Worm (Caenorhabditis elegans) whole organism, mixed stage, embryonic: ENCODE data around the gene R02D5.1.

ENCODE experiments used
- M03D4.4 ChIP-seq: sonication (generic microtip); optimal IDR thresholded peaks from 2 replicates; lab custom pipeline; 2017; ENCODE audit warnings: mild to moderate bottlenecking, missing genetic modification characterization, missing compliant biosample characterization
- bed-3 ChIP-seq: fragments of 200-800 bp; sonication (Bioruptor generic); optimal IDR thresholded peaks from 3 replicates; lab custom pipeline; 2018; ENCODE audit warnings: mild to moderate bottlenecking, missing genetic modification characterization, moderate library complexity, missing compliant biosample characterization
- blmp-1 ChIP-seq: fragments of 150-350 bp; optimal IDR thresholded peaks from 2 replicates; lab custom pipeline; 2014; ENCODE audit warnings: missing biosample characterization, missing genetic modification characterization
- ceh-39 ChIP-seq: fragments of 150-350 bp; optimal IDR thresholded peaks from 2 replicates; lab custom pipeline; 2014; ENCODE audit warnings: missing biosample characterization, missing genetic modification characterization
- ceh-83 ChIP-seq: fragments of 200-800 bp; sonication (Bioruptor generic); optimal IDR thresholded peaks from 2 replicates; lab custom pipeline; 2018; ENCODE audit warnings: mild to moderate bottlenecking, missing genetic modification characterization, missing compliant biosample characterization
- ces-1 ChIP-seq: fragments of 150-350 bp; optimal IDR thresholded peaks from 2 replicates; lab custom pipeline; 2014; ENCODE audit warnings: missing biosample characterization, missing genetic modification reagents, missing genetic modification characterization
- cnd-1 ChIP-seq: fragments of 200-800 bp; sonication (Bioruptor generic); optimal IDR thresholded peaks from 2 replicates; lab custom pipeline; 2018; ENCODE audit warnings: mild to moderate bottlenecking, missing genetic modification characterization, missing compliant biosample characterization
- drap-1 ChIP-seq: fragments of 200-800 bp; sonication (Bioruptor generic); optimal IDR thresholded peaks from 3 replicates; lab custom pipeline; 2018; ENCODE audit warnings: mild to moderate bottlenecking, missing genetic modification characterization, missing compliant biosample characterization
- ham-2 ChIP-seq: fragments of 200-800 bp; sonication (Bioruptor generic); optimal IDR thresholded peaks from 2 replicates; lab custom pipeline; 2018; ENCODE audit warnings: mild to moderate bottlenecking, missing genetic modification characterization, missing compliant biosample characterization
- hlh-1 ChIP-seq: fragments of 150-350 bp; optimal IDR thresholded peaks from 2 replicates; lab custom pipeline; 2014; ENCODE audit warnings: missing biosample characterization, missing genetic modification reagents, missing genetic modification characterization
- lin-13 ChIP-seq: fragments of 150-350 bp; optimal IDR thresholded peaks from 2 replicates; lab custom pipeline; 2014; ENCODE audit warnings: missing biosample characterization, missing genetic modification characterization
- lin-32 ChIP-seq: fragments of 200-800 bp; sonication (Bioruptor generic); optimal IDR thresholded peaks from 2 replicates; lab custom pipeline; 2018; ENCODE audit warnings: mild to moderate bottlenecking, missing genetic modification characterization, missing compliant biosample characterization
- lsy-2 ChIP-seq: fragments of 150-350 bp; optimal IDR thresholded peaks from 2 replicates; lab custom pipeline; 2014; ENCODE audit warnings: missing biosample characterization, missing genetic modification characterization
- mab-5 ChIP-seq: fragments of 150-350 bp; optimal IDR thresholded peaks from 2 replicates; lab custom pipeline; 2014; ENCODE audit warnings: missing biosample characterization, missing genetic modification characterization
- mep-1 ChIP-seq: fragments of 150-350 bp; optimal IDR thresholded peaks from 2 replicates; lab custom pipeline; 2017; ENCODE audit warnings: missing biosample characterization, missing genetic modification reagents, missing genetic modification characterization, inconsistent platforms
- mls-2 ChIP-seq: sonication (generic microtip); optimal IDR thresholded peaks from 2 replicates; lab custom pipeline; 2016; ENCODE audit warnings: mild to moderate bottlenecking, missing genetic modification characterization, moderate library complexity, missing compliant biosample characterization
- nhr-12 ChIP-seq: fragments of 150-350 bp; optimal IDR thresholded peaks from 2 replicates; lab custom pipeline; 2014; ENCODE audit warnings: missing biosample characterization, missing genetic modification characterization
- nhr-2 ChIP-seq: fragments of 150-350 bp; optimal IDR thresholded peaks from 2 replicates; lab custom pipeline; 2014; ENCODE audit warnings: missing biosample characterization, missing genetic modification characterization
- nhr-237 ChIP-seq: fragments of 150-350 bp; optimal IDR thresholded peaks from 2 replicates; lab custom pipeline; 2014; ENCODE audit warnings: missing biosample characterization, missing genetic modification characterization
- nhr-28 ChIP-seq: fragments of 150-350 bp; optimal IDR thresholded peaks from 2 replicates; lab custom pipeline; 2014; ENCODE audit warnings: missing biosample characterization, missing genetic modification characterization
- nhr-76 ChIP-seq: sonication (generic microtip); optimal IDR thresholded peaks from 2 replicates; lab custom pipeline; 2017; ENCODE audit warnings: missing biosample characterization, missing genetic modification characterization
- sem-2 ChIP-seq: fragments of 200-800 bp; sonication (Bioruptor generic); optimal IDR thresholded peaks from 2 replicates; lab custom pipeline; 2018; ENCODE audit warnings: mild to moderate bottlenecking, missing genetic modification characterization, missing compliant biosample characterization
- snpc-4 ChIP-seq: fragments of 150-350 bp; optimal IDR thresholded peaks from 2 replicates; lab custom pipeline; 2014; ENCODE audit warnings: missing biosample characterization, missing genetic modification characterization
- sptf-1 ChIP-seq: sonication (generic microtip); optimal IDR thresholded peaks from 2 replicates; lab custom pipeline; 2017; ENCODE audit warnings: mild to moderate bottlenecking, missing genetic modification characterization, moderate library complexity, missing compliant biosample characterization
- tbx-8 ChIP-seq: fragments of 200-800 bp; sonication (Bioruptor generic); optimal IDR thresholded peaks from 2 replicates; lab custom pipeline; 2018; ENCODE audit warnings: mild to moderate bottlenecking, missing genetic modification characterization, moderate library complexity, missing compliant biosample characterization
- unc-120 ChIP-seq: sonication (generic microtip); optimal IDR thresholded peaks from 2 replicates; lab custom pipeline; 2017; ENCODE audit warnings: missing genetic modification characterization, missing compliant biosample characterization; ENCODE audit not compliant: poor library complexity, severe bottlenecking
- unc-39 ChIP-seq: fragments of 150-350 bp; optimal IDR thresholded peaks from 2 replicates; lab custom pipeline; 2014; ENCODE audit warnings: missing biosample characterization, missing genetic modification characterization
- unc-62 ChIP-seq: fragments of 150-350 bp; optimal IDR thresholded peaks from 2 replicates; lab custom pipeline; 2014; ENCODE audit warnings: missing biosample characterization, missing genetic modification reagents, missing genetic modification characterization
- zip-8 ChIP-seq: fragments of 150-350 bp; optimal IDR thresholded peaks from 2 replicates; lab custom pipeline; 2014; ENCODE audit warnings: missing biosample characterization, missing genetic modification characterization

The R02D5.1 gene

DNA sequence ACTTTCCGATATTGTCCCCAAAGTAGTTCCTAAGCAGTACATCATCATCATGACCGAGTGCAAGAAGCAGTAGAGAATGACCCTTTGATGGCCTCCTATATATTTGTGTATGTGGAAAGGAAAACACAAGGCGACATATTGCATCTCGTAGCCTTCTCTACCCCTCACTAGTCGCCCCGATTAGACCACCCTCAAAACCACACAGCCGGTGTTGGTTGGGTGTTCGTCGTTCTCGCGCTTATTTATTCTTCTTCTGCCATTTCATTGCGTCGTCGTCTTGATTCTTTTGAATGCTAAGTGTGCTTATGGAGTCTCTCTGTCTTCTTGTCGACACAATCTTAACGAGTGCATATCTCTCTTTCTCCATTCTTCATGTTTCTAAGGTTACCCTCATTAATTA lies 9.8 kb upstream of the R02D5.1 start:
- TF ChIP-seq mep-1, result peak; percentile 52
- no peak for TF ChIP-seq ceh-39 (tag; lab: Kevin White, UChicago)
- peak; percentile 51 for TF ChIP-seq lin-13
- TF ChIP-seq M03D4.4 (tag; lab: Kevin White, UChicago), result no peak
- TF ChIP-seq nhr-28 (tag; lab: Kevin White, UChicago), result no peak
- TF ChIP-seq cnd-1 (tag; lab: Kevin White, UChicago), result peak; percentile 22
- TF ChIP-seq ces-1 (GFP tag; lab: Kevin White, UChicago), result peak; percentile 8
- TF ChIP-seq sptf-1 (tag; lab: Kevin White, UChicago), result peak; percentile 46
- peak; percentile 50 for TF ChIP-seq mls-2 (tag; lab: Kevin White, UChicago)
- no peak for TF ChIP-seq nhr-76 (tag; lab: Kevin White, UChicago)
- peak; percentile 63 for TF ChIP-seq ham-2 (GFP tag; lab: Kevin White, UChicago)
- peak; percentile 84 for TF ChIP-seq nhr-2 (tag; lab: Kevin White, UChicago)

DNA sequence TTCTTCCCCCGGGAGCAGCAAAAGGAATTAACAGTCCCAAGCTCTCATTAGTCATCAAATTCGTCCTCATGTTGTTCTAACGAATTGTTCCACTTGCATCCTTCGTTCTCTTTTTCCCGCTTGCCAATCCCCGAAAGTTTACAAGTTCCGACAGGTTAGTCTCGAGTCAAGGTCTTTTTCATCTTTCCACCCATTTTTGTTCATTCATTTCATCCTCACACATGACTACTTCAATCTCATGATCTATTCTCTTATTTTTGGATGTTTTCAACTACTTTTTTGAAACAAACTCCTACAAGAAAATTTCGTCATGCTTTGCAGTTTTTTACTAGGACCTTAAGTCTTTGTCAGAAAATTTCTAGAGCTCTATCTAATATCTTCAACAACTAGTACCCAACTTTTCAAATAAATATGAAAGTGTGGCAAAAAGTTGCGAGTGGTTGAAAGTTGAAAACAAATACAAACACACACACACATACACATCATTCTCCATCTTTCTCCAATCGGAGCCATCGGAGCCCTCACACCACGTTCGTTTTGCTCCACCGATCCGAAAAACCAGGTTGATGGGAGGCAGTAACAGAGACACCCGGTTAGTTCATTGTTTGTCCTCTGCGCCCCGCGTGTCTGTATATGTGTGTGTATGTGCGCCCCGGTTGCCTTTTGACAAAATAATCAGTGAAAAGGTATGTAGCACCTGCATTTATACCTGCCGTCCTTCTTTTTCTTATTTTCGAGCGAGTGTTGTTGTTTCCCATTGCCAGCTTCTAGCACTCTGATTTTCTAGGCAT lies 8.8 kb upstream of the R02D5.1 start:
- TF ChIP-seq drap-1 (GFP tag; lab: Kevin White, UChicago), result peak; percentile 23
- TF ChIP-seq unc-39, result no peak

DNA sequence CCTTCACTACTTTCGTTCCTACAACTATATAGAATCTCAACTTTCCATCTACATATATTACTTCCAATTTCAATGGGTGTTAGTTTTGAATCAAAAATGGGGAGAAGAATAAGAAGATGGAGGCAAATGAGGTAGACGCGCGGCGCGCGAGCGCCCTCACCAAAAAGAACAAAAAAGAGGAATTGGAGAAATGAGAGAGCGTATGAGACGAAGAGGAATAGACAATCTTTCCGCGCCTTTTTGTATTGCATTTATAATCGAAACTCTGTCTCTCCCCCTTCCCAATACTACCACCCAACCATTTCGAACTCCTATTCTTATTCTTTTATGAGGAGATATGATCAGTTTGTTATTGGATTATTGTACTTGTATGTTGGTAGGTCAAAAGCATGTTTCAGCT lies 7.5 kb upstream of the R02D5.1 start:
- TF ChIP-seq ces-1 (GFP tag; lab: Kevin White, UChicago), result peak; percentile 15
- no peak for TF ChIP-seq sem-2 (GFP tag; lab: Kevin White, UChicago)

DNA sequence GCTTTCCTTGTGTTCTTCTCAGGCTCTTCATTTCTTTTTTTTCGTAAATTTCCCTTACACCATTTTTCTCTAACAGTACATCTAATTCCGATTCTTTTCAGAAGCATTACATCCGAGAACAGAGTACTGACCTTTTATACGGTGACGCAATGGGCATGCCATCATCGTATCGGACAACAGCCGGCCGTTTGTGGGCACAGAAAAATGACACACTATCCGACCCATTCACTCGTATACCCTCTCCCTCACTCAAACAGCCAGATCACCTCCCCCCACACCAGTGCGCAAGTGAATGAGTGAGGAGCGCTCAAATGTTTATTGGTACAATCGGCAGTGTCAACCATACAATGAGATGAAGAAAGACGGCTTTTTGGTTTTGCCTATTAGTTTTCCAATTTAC lies 6.9 kb upstream of the R02D5.1 start, which contains the start of gene R02D5.24:
Gene R02D5.24, plus strand, starts transcription at position 205 of the 400 bp plus-strand sequence.
- TF ChIP-seq sptf-1 (tag; lab: Kevin White, UChicago) (peak; percentile 32), hlh-1 (peak; percentile 10), nhr-76 (tag; lab: Kevin White, UChicago) (no peak), cnd-1 (tag; lab: Kevin White, UChicago) (peak; percentile 56), mab-5 (no peak), lin-32 (GFP tag; lab: Kevin White, UChicago) (no peak), ceh-83 (GFP tag; lab: Kevin White, UChicago) (no peak), sem-2 (GFP tag; lab: Kevin White, UChicago) (no peak), snpc-4 (no peak), lsy-2 (no peak), nhr-12 (tag; lab: Kevin White, UChicago) (no peak), zip-8 (tag; lab: Kevin White, UChicago) (peak; percentile 81), blmp-1 (tag; lab: Kevin White, UChicago) (no peak), drap-1 (GFP tag; lab: Kevin White, UChicago) (peak; percentile 73), bed-3 (GFP tag; lab: Kevin White, UChicago) (no peak), nhr-2 (tag; lab: Kevin White, UChicago) (peak; percentile 99)

DNA sequence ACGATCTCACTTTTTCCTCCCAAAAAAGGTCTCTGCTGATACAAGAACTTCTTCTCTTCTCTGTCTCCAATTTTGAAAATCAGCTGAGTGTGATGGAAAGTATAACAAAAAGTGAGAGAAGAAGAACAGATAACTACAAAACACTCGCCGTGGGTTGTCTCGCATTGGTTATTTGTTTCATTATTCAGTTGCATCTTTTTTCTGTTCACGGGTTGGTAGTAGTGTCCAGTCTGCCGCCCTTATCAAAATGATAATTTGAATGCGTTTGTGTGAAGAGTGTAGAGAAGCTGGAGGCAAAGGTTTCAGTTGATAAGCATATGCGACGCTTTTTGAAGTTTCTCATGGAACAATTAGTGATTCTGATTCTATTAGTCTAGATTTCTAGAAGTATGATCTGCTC lies 5.0 kb upstream of the R02D5.1 start:
- TF ChIP-seq unc-120 (tag; lab: Kevin White, UChicago), result no peak
- no peak for TF ChIP-seq blmp-1 (tag; lab: Kevin White, UChicago)
- no peak for TF ChIP-seq bed-3 (GFP tag; lab: Kevin White, UChicago)
- no peak for TF ChIP-seq drap-1 (GFP tag; lab: Kevin White, UChicago)
- TF ChIP-seq mls-2 (tag; lab: Kevin White, UChicago), result no peak
- no peak for TF ChIP-seq nhr-76 (tag; lab: Kevin White, UChicago)
- TF ChIP-seq lin-32 (GFP tag; lab: Kevin White, UChicago), result no peak
- TF ChIP-seq cnd-1 (tag; lab: Kevin White, UChicago), result no peak
- no peak for TF ChIP-seq unc-62 (GFP tag; lab: Kevin White, UChicago)
- TF ChIP-seq sem-2 (GFP tag; lab: Kevin White, UChicago), result no peak
- no peak for TF ChIP-seq tbx-8 (GFP tag; lab: Kevin White, UChicago)
- no peak for TF ChIP-seq hlh-1
- TF ChIP-seq nhr-237 (tag; lab: Kevin White, UChicago), result no peak
- no peak for TF ChIP-seq ceh-83 (GFP tag; lab: Kevin White, UChicago)
- TF ChIP-seq sptf-1 (tag; lab: Kevin White, UChicago), result no peak
